Worm (Caenorhabditis elegans) whole organism, L4/young adult: ENCODE results near the gene srb-12.

Source experiments
- W03F9.2 ChIP-seq: fragments of 150-350 bp; optimal IDR thresholded peaks from 2 replicates; lab custom pipeline; 2014; ENCODE audit warnings: missing biosample characterization, missing genetic modification characterization
- dao-5 ChIP-seq: sonication (generic microtip); optimal IDR thresholded peaks from 2 replicates; lab custom pipeline; 2016; ENCODE audit warnings: missing genotype, missing genetic modification characterization, moderate library complexity, missing compliant biosample characterization
- him-1 ChIP-seq: sonication (generic microtip); optimal IDR thresholded peaks from 2 replicates; lab custom pipeline; 2016; ENCODE audit warnings: missing genotype, missing genetic modification reagents, missing genetic modification characterization, missing compliant biosample characterization

The srb-12 gene

ce11 chrII:5103784-5104457 is 50.5 kb downstream of the srb-12 start, which contains the start of the genes C04G6.11 and mpk-2:
Gene C04G6.11, minus strand, starts transcription at chrII:5103834.
Gene mpk-2, plus strand, starts transcription at chrII:5104118.
- no peak for TF ChIP-seq dao-5 (tag; lab: Kevin White, UChicago)
- TF ChIP-seq W03F9.2 (tag; lab: Kevin White, UChicago), result no peak
- no peak for TF ChIP-seq him-1 (tag; lab: Kevin White, UChicago)

- TF ChIP-seq him-1 (tag; lab: Kevin White, UChicago) (no peak), dao-5 (tag; lab: Kevin White, UChicago) (no peak), W03F9.2 (tag; lab: Kevin White, UChicago) (no peak)
Measured at ce11 chrII:5103189-5103588, 51.3 kb downstream of the srb-12 start.
